Worm (Caenorhabditis elegans): Measurements from ENCODE around the gene fbxa-126.

fbxa-126 gene

ce11 chrIV:14321655-14322054, at the start of gene fbxa-126:
TSS of gene fbxa-126 (minus strand) at chrIV:14321755.
- TF ChIP-seq klf-2 (GFP tag; conservative IDR thresholded peaks at IDR 0.05) (no peak), ztf-29 (GFP tag; IDR thresholded peaks at IDR 0.05) (no peak), flt-1 (GFP tag; IDR thresholded peaks at IDR 0.05) (no peak), cog-1 (tag; optimal IDR thresholded peaks at IDR 0.05) (no peak), ref-1 (GFP tag; conservative IDR thresholded peaks at IDR 0.05) (no peak), T22C8.4 (GFP tag; IDR thresholded peaks at IDR 0.05) (no peak), ztf-23 (GFP tag; IDR thresholded peaks at IDR 0.05) (no peak), tab-1 (GFP tag; IDR thresholded peaks at IDR 0.05) (no peak), med-1 (GFP tag; optimal IDR thresholded peaks at IDR 0.05; ENCODE audit: insufficient read depth) (no peak)

ce11 chrIV:14365837-14366378, 44.4 kb upstream of the fbxa-126 start:
- no peak for TF ChIP-seq med-1 (GFP tag; optimal IDR thresholded peaks at IDR 0.05; ENCODE audit: insufficient read depth)
- TF ChIP-seq T22C8.4 (GFP tag; IDR thresholded peaks at IDR 0.05): no peak
- no peak for TF ChIP-seq ztf-29 (GFP tag; IDR thresholded peaks at IDR 0.05)
- TF ChIP-seq cog-1 (tag; optimal IDR thresholded peaks at IDR 0.05): no peak
- no peak for TF ChIP-seq ztf-23 (GFP tag; IDR thresholded peaks at IDR 0.05)
- no peak for TF ChIP-seq tab-1 (GFP tag; IDR thresholded peaks at IDR 0.05)
- TF ChIP-seq klf-2 (GFP tag; conservative IDR thresholded peaks at IDR 0.05): no peak
- no peak for TF ChIP-seq flt-1 (GFP tag; IDR thresholded peaks at IDR 0.05)
- no peak for TF ChIP-seq ref-1 (GFP tag; conservative IDR thresholded peaks at IDR 0.05)

- no peak for TF ChIP-seq flt-1 (GFP tag; IDR thresholded peaks at IDR 0.05)
- no peak for TF ChIP-seq T22C8.4 (GFP tag; IDR thresholded peaks at IDR 0.05)
- no peak for TF ChIP-seq med-1 (GFP tag; optimal IDR thresholded peaks at IDR 0.05; ENCODE audit: insufficient read depth)
- no peak for TF ChIP-seq ztf-29 (GFP tag; IDR thresholded peaks at IDR 0.05)
- no peak for TF ChIP-seq klf-2 (GFP tag; conservative IDR thresholded peaks at IDR 0.05)
- no peak for TF ChIP-seq ref-1 (GFP tag; conservative IDR thresholded peaks at IDR 0.05)
- TF ChIP-seq cog-1 (tag; optimal IDR thresholded peaks at IDR 0.05): no peak
- no peak for TF ChIP-seq ztf-23 (GFP tag; IDR thresholded peaks at IDR 0.05)
- TF ChIP-seq tab-1 (GFP tag; IDR thresholded peaks at IDR 0.05): no peak
These were observed 39.6 kb upstream of the fbxa-126 start, which contains the start of gene ssu-2 for ce11 chrIV:14361189-14361588. TSS of gene ssu-2 (plus strand) at chrIV:14361247.

- TF ChIP-seq cog-1 (tag; optimal IDR thresholded peaks at IDR 0.05) (peak; percentile 56), klf-2 (GFP tag; conservative IDR thresholded peaks at IDR 0.05) (no peak)
These were observed 34.6 kb upstream of the fbxa-126 start for ce11 chrIV:14356120-14356519.

- TF ChIP-seq ztf-29 (GFP tag; IDR thresholded peaks at IDR 0.05): no peak
- TF ChIP-seq flt-1 (GFP tag; IDR thresholded peaks at IDR 0.05): no peak
- no peak for TF ChIP-seq T22C8.4 (GFP tag; IDR thresholded peaks at IDR 0.05)
These were observed 29.1 kb upstream of the fbxa-126 start, which contains the start of gene oac-56 for ce11 chrIV:14350651-14351050. TSS of gene oac-56 (minus strand) at chrIV:14350751.

ce11 chrIV:14343756-14344155, 22.2 kb upstream of the fbxa-126 start, which contains the start of gene srlf-28:
TSS of gene srlf-28 (minus strand) at chrIV:14343856.
- TF ChIP-seq ztf-23 (GFP tag; IDR thresholded peaks at IDR 0.05) (no peak), T22C8.4 (GFP tag; IDR thresholded peaks at IDR 0.05) (no peak), cog-1 (tag; optimal IDR thresholded peaks at IDR 0.05) (no peak), flt-1 (GFP tag; IDR thresholded peaks at IDR 0.05) (no peak), klf-2 (GFP tag; conservative IDR thresholded peaks at IDR 0.05) (no peak), med-1 (GFP tag; optimal IDR thresholded peaks at IDR 0.05; ENCODE audit: insufficient read depth) (no peak), tab-1 (GFP tag; IDR thresholded peaks at IDR 0.05) (no peak), ztf-29 (GFP tag; IDR thresholded peaks at IDR 0.05) (no peak), ref-1 (GFP tag; conservative IDR thresholded peaks at IDR 0.05) (no peak)

ce11 chrIV:14339657-14340056, 18.1 kb upstream of the fbxa-126 start, which contains the start of gene Y67A10A.11:
TSS of gene Y67A10A.11 (plus strand) at chrIV:14339957.
- TF ChIP-seq tab-1 (GFP tag; IDR thresholded peaks at IDR 0.05) (no peak), med-1 (GFP tag; optimal IDR thresholded peaks at IDR 0.05; ENCODE audit: insufficient read depth) (no peak), T22C8.4 (GFP tag; IDR thresholded peaks at IDR 0.05) (no peak), ref-1 (GFP tag; conservative IDR thresholded peaks at IDR 0.05) (no peak), klf-2 (GFP tag; conservative IDR thresholded peaks at IDR 0.05) (no peak), ztf-29 (GFP tag; IDR thresholded peaks at IDR 0.05) (no peak), flt-1 (GFP tag; IDR thresholded peaks at IDR 0.05) (no peak), ztf-23 (GFP tag; IDR thresholded peaks at IDR 0.05) (no peak), cog-1 (tag; optimal IDR thresholded peaks at IDR 0.05) (no peak)

ce11 chrIV:14337757-14338156, 16.2 kb upstream of the fbxa-126 start, which contains the start of gene Y67A10A.2:
TSS of gene Y67A10A.2 (plus strand) at chrIV:14338057.
- TF ChIP-seq tab-1 (GFP tag; IDR thresholded peaks at IDR 0.05) (no peak), ref-1 (GFP tag; conservative IDR thresholded peaks at IDR 0.05) (no peak), med-1 (GFP tag; optimal IDR thresholded peaks at IDR 0.05; ENCODE audit: insufficient read depth) (no peak), T22C8.4 (GFP tag; IDR thresholded peaks at IDR 0.05) (no peak), cog-1 (tag; optimal IDR thresholded peaks at IDR 0.05) (no peak), klf-2 (GFP tag; conservative IDR thresholded peaks at IDR 0.05) (no peak), flt-1 (GFP tag; IDR thresholded peaks at IDR 0.05) (no peak), ztf-23 (GFP tag; IDR thresholded peaks at IDR 0.05) (no peak), ztf-29 (GFP tag; IDR thresholded peaks at IDR 0.05) (no peak)

ce11 chrIV:14335768-14336167, 14.2 kb upstream of the fbxa-126 start:
- TF ChIP-seq med-1 (GFP tag; optimal IDR thresholded peaks at IDR 0.05; ENCODE audit: insufficient read depth) (no peak), klf-2 (GFP tag; conservative IDR thresholded peaks at IDR 0.05) (no peak), ref-1 (GFP tag; conservative IDR thresholded peaks at IDR 0.05) (no peak), cog-1 (tag; optimal IDR thresholded peaks at IDR 0.05) (no peak), flt-1 (GFP tag; IDR thresholded peaks at IDR 0.05) (no peak), ztf-29 (GFP tag; IDR thresholded peaks at IDR 0.05) (no peak), T22C8.4 (GFP tag; IDR thresholded peaks at IDR 0.05) (no peak), tab-1 (GFP tag; IDR thresholded peaks at IDR 0.05) (no peak)

ce11 chrIV:14334359-14334758, 12.8 kb upstream of the fbxa-126 start, which contains the start of gene Y67A10A.3:
TSS of gene Y67A10A.3 (minus strand) at chrIV:14334459.
- no peak for TF ChIP-seq med-1 (GFP tag; optimal IDR thresholded peaks at IDR 0.05; ENCODE audit: insufficient read depth)
- TF ChIP-seq ztf-29 (GFP tag; IDR thresholded peaks at IDR 0.05): no peak
- no peak for TF ChIP-seq T22C8.4 (GFP tag; IDR thresholded peaks at IDR 0.05)
- no peak for TF ChIP-seq tab-1 (GFP tag; IDR thresholded peaks at IDR 0.05)
- no peak for TF ChIP-seq klf-2 (GFP tag; conservative IDR thresholded peaks at IDR 0.05)
